Fruit fly (Drosophila melanogaster) whole organism, prepupa: ENCODE measurements around the gene CG11980.
A peak's percentile ranks its signal among the peaks of the same experiment; 100 is the strongest.

Experiments used
- CG10669 ChIP-seq: fragments of 200-800 bp; sonication (Bioruptor generic); optimal IDR thresholded peaks from 3 replicates; lab custom pipeline; 2018; ENCODE audit warnings: missing biosample characterization, mild to moderate bottlenecking, missing genetic modification characterization, moderate library complexity
- CG11294 ChIP-seq: fragments of 200-800 bp; sonication (Bioruptor generic); IDR thresholded peaks from 2 replicates; pipeline ENCODE4 v1.3.6; 2022; ENCODE audit warnings: missing biosample characterization, missing genetic modification characterization
- CG11762 ChIP-seq: fragments of 200-800 bp; sonication (Bioruptor generic); optimal IDR thresholded peaks from 3 replicates; lab custom pipeline; 2016; ENCODE audit warnings: missing biosample characterization, missing genetic modification characterization; ENCODE audit not compliant: insufficient read depth
- CG15336 ChIP-seq: fragments of 200-800 bp; sonication (Bioruptor generic); IDR thresholded peaks from 2 replicates; pipeline ENCODE4 v1.3.6; 2022; ENCODE audit warnings: missing biosample characterization, missing genetic modification characterization
- CG1621 ChIP-seq: fragments of 200-800 bp; sonication (Bioruptor generic); optimal IDR thresholded peaks from 3 replicates; lab custom pipeline; 2018; ENCODE audit warnings: missing biosample characterization, mild to moderate bottlenecking, missing genetic modification characterization
- CG16779 ChIP-seq: fragments of 200-800 bp; sonication (Bioruptor generic); optimal IDR thresholded peaks from 3 replicates; lab custom pipeline; 2017; ENCODE audit warnings: missing biosample characterization, mild to moderate bottlenecking, missing genetic modification characterization
- CG31627 ChIP-seq: fragments of 200-800 bp; sonication (Bioruptor generic); optimal IDR thresholded peaks from 3 replicates; lab custom pipeline; 2016; ENCODE audit warnings: missing biosample characterization, missing genetic modification characterization
- CG32006 ChIP-seq: fragments of 200-800 bp; sonication (Bioruptor generic); optimal IDR thresholded peaks from 3 replicates; lab custom pipeline; 2017; ENCODE audit warnings: missing biosample characterization, mild to moderate bottlenecking, missing genetic modification characterization
- CG34406 ChIP-seq: fragments of 200-800 bp; sonication (Bioruptor generic); optimal IDR thresholded peaks from 3 replicates; lab custom pipeline; 2016; ENCODE audit warnings: missing biosample characterization, missing genetic modification characterization
- CG3919 ChIP-seq: fragments of 200-800 bp; sonication (Bioruptor generic); optimal IDR thresholded peaks from 3 replicates; lab custom pipeline; 2016; ENCODE audit warnings: missing biosample characterization, missing genetic modification characterization
- CG6163 ChIP-seq: fragments of 200-800 bp; sonication (Bioruptor generic); IDR thresholded peaks from 3 replicates; pipeline ENCODE4 v1.3.6; 2022; ENCODE audit warnings: missing biosample characterization, missing genetic modification characterization
- CG6854 ChIP-seq: fragments of 200-800 bp; sonication (Bioruptor generic); optimal IDR thresholded peaks from 2 replicates; lab custom pipeline; 2017; ENCODE audit warnings: missing biosample characterization, mild to moderate bottlenecking, missing genetic modification characterization
- CG7368 ChIP-seq: fragments of 200-800 bp; sonication (Bioruptor generic); optimal IDR thresholded peaks from 3 replicates; lab custom pipeline; 2016; ENCODE audit warnings: missing biosample characterization, missing genetic modification characterization
- CG8119 ChIP-seq: fragments of 200-800 bp; sonication (Bioruptor generic); IDR thresholded peaks from 3 replicates; pipeline ENCODE4 v1.3.6; 2022; ENCODE audit warnings: missing biosample characterization, missing genetic modification characterization
- CG8319 ChIP-seq: fragments of 200-800 bp; sonication (Bioruptor generic); optimal IDR thresholded peaks from 3 replicates; lab custom pipeline; 2016; ENCODE audit warnings: missing biosample characterization, missing genetic modification characterization
- Eip75B ChIP-seq: fragments of 200-800 bp; sonication (Bioruptor generic); optimal IDR thresholded peaks from 3 replicates; lab custom pipeline; 2016; ENCODE audit warnings: missing biosample characterization, missing genetic modification characterization
- Eip78C ChIP-seq: fragments of 200-800 bp; sonication (Bioruptor generic); peaks from one replicate; lab custom pipeline; 2016; ENCODE audit warnings: missing biosample characterization, missing genetic modification characterization
- Ets21C ChIP-seq: fragments of 200-800 bp; sonication (Bioruptor generic); optimal IDR thresholded peaks from 3 replicates; lab custom pipeline; 2016; ENCODE audit warnings: missing biosample characterization, missing genetic modification characterization
- Ets96B ChIP-seq: fragments of 200-800 bp; optimal IDR thresholded peaks from 2 replicates; lab custom pipeline; 2019; ENCODE audit warnings: missing biosample characterization, mild to moderate bottlenecking, missing genetic modification characterization, moderate library complexity
- Gug ChIP-seq: fragments of 200-800 bp; sonication (Bioruptor generic); IDR thresholded peaks from 2 replicates; pipeline ENCODE4 v1.3.6; 2022; ENCODE audit warnings: missing biosample characterization, missing genetic modification characterization
- Hr39 ChIP-seq: fragments of 200-800 bp; sonication (Bioruptor generic); optimal IDR thresholded peaks from 2 replicates; lab custom pipeline; 2016; ENCODE audit warnings: missing biosample characterization, missing genetic modification characterization
- Hr4 ChIP-seq: fragments of 200-800 bp; sonication (Bioruptor generic); optimal IDR thresholded peaks from 3 replicates; lab custom pipeline; 2016; ENCODE audit warnings: missing biosample characterization, missing genetic modification characterization
- Lpt ChIP-seq: fragments of 200-800 bp; sonication (Bioruptor generic); optimal IDR thresholded peaks from 3 replicates; lab custom pipeline; 2016; ENCODE audit warnings: missing biosample characterization, missing genetic modification characterization
- OdsH ChIP-seq: fragments of 200-800 bp; sonication (Bioruptor generic); optimal IDR thresholded peaks from 3 replicates; lab custom pipeline; 2016; ENCODE audit warnings: missing biosample characterization, missing genetic modification characterization
- Smox ChIP-seq: fragments of 200-800 bp; sonication (Bioruptor generic); optimal IDR thresholded peaks from 3 replicates; lab custom pipeline; 2016; ENCODE audit warnings: missing biosample characterization, missing genetic modification characterization
- Sox102F ChIP-seq: fragments of 200-800 bp; sonication (Bioruptor generic); optimal IDR thresholded peaks from 2 replicates; lab custom pipeline; 2016; ENCODE audit warnings: missing biosample characterization, mild to moderate bottlenecking, missing genetic modification characterization
- Sox14 ChIP-seq: fragments of 200-800 bp; sonication (Bioruptor generic); optimal IDR thresholded peaks from 3 replicates; lab custom pipeline; 2016; ENCODE audit warnings: missing biosample characterization, missing genetic modification characterization
- achi ChIP-seq: fragments of 200-800 bp; sonication (Bioruptor generic); optimal IDR thresholded peaks from 3 replicates; lab custom pipeline; 2016; ENCODE audit warnings: missing biosample characterization, missing genetic modification characterization
- acj6 ChIP-seq: fragments of 200-800 bp; sonication (Bioruptor generic); optimal IDR thresholded peaks from 3 replicates; lab custom pipeline; 2016; ENCODE audit warnings: missing biosample characterization, missing genetic modification characterization
- cyc ChIP-seq: fragments of 200-800 bp; sonication (Bioruptor generic); optimal IDR thresholded peaks from 3 replicates; lab custom pipeline; 2016; ENCODE audit warnings: missing biosample characterization, missing genetic modification characterization
- dac ChIP-seq: fragments of 200-800 bp; sonication (Bioruptor generic); optimal IDR thresholded peaks from 2 replicates; lab custom pipeline; 2017; ENCODE audit warnings: missing biosample characterization, mild to moderate bottlenecking, missing genetic modification characterization
- eg ChIP-seq: fragments of 200-800 bp; sonication (Bioruptor generic); IDR thresholded peaks from 3 replicates; pipeline ENCODE4 v1.3.6; 2022; ENCODE audit warnings: missing biosample characterization, missing genetic modification characterization
- esn ChIP-seq: fragments of 200-800 bp; sonication (Bioruptor generic); optimal IDR thresholded peaks from 2 replicates; lab custom pipeline; 2016; ENCODE audit warnings: missing biosample characterization, mild to moderate bottlenecking, missing genetic modification characterization, moderate library complexity
- fd59A ChIP-seq: fragments of 200-800 bp; sonication (Bioruptor generic); optimal IDR thresholded peaks from 2 replicates; lab custom pipeline; 2017; ENCODE audit warnings: missing biosample characterization, mild to moderate bottlenecking, missing genetic modification characterization, missing genetic modification reagents
- fd85E ChIP-seq: fragments of 200-800 bp; sonication (Bioruptor generic); optimal IDR thresholded peaks from 3 replicates; lab custom pipeline; 2016; ENCODE audit warnings: missing biosample characterization, missing genetic modification characterization
- fkh ChIP-seq: fragments of 200-800 bp; sonication (Bioruptor generic); optimal IDR thresholded peaks from 3 replicates; lab custom pipeline; 2017; ENCODE audit warnings: missing biosample characterization, mild to moderate bottlenecking, missing genetic modification characterization, moderate library complexity
- lz ChIP-seq: fragments of 200-800 bp; sonication (Bioruptor generic); optimal IDR thresholded peaks from 3 replicates; lab custom pipeline; 2016; ENCODE audit warnings: missing biosample characterization, missing genetic modification characterization
- net ChIP-seq: fragments of 200-800 bp; sonication (Bioruptor generic); optimal IDR thresholded peaks from 3 replicates; lab custom pipeline; 2016; ENCODE audit warnings: missing biosample characterization, missing genetic modification characterization
- pdm3 ChIP-seq: fragments of 200-800 bp; sonication (Bioruptor generic); optimal IDR thresholded peaks from 3 replicates; lab custom pipeline; 2016; ENCODE audit warnings: missing biosample characterization, missing genetic modification characterization
- salr ChIP-seq, 2 experiments: fragments of 200-800 bp; sonication (Bioruptor generic); optimal IDR thresholded peaks; 3 replicates each; lab custom pipeline; 2016 to 2018; ENCODE audit warnings: missing biosample characterization in 2 of 2, missing genetic modification characterization in 2 of 2, mild to moderate bottlenecking in 1 of 2
- spab ChIP-seq: fragments of 200-800 bp; sonication (Bioruptor generic); optimal IDR thresholded peaks from 2 replicates; lab custom pipeline; 2017; ENCODE audit warnings: missing biosample characterization, mild to moderate bottlenecking, missing genetic modification characterization, missing genetic modification reagents
- ss ChIP-seq, 2 experiments: fragments of 200-800 bp; sonication (Bioruptor generic); optimal IDR thresholded peaks; 2 replicates in 1 of 2; 3 replicates in 1 of 2; lab custom pipeline; 2017 to 2018; ENCODE audit warnings: mild to moderate bottlenecking in 2 of 2, missing biosample characterization in 2 of 2, missing genetic modification characterization in 2 of 2, moderate library complexity in 1 of 2
- svp ChIP-seq: fragments of 200-800 bp; sonication (Bioruptor generic); peaks from one replicate; lab custom pipeline; 2016; ENCODE audit warnings: missing biosample characterization, missing genetic modification characterization
- topi ChIP-seq: fragments of 200-800 bp; sonication (Bioruptor generic); optimal IDR thresholded peaks from 3 replicates; lab custom pipeline; 2016; ENCODE audit warnings: missing biosample characterization, missing genetic modification characterization
- vri ChIP-seq: fragments of 200-800 bp; sonication (Bioruptor generic); optimal IDR thresholded peaks from 3 replicates; lab custom pipeline; 2016; ENCODE audit warnings: missing biosample characterization, mild to moderate bottlenecking, missing genetic modification characterization

Gene CG11980

dm6 chr3R:9033619-9034401 is 30.0 kb downstream of the CG11980 start (continued):
- peak in 1 of 2 experiments; percentile 84 for TF ChIP-seq salr (GFP tag; optimal IDR thresholded peaks at IDR 0.05; lab: Kevin White, UChicago)
- peak; percentile 52 for TF ChIP-seq CG1621 (tag; lab: Kevin White, UChicago)
- TF ChIP-seq Smox (GFP tag; lab: Kevin White, UChicago), result peak; percentile 84
- peak; percentile 70; the same call in 2 of the 3 replicates for TF ChIP-seq CG6163 (GFP tag; lab: Robert Waterston, UW)
- peak; percentile 63 for TF ChIP-seq vri (GFP tag; lab: Kevin White, UChicago)
- peak; percentile 62 for TF ChIP-seq CG31627 (GFP tag; lab: Kevin White, UChicago)
- TF ChIP-seq Sox102F (GFP tag; lab: Kevin White, UChicago), result peak; percentile 83
- peak; percentile 76 for TF ChIP-seq Lpt (GFP tag; lab: Kevin White, UChicago)
- peak; percentile 82 for TF ChIP-seq Sox14 (GFP tag; lab: Kevin White, UChicago)
- peak; percentile 81 for TF ChIP-seq pdm3 (GFP tag; lab: Kevin White, UChicago)
- TF ChIP-seq CG15336 (GFP tag; lab: Robert Waterston, UW), result peak; percentile 83
- peak; percentile 50; the same call in 1 of the 2 replicates for TF ChIP-seq CG11294 (GFP tag; lab: Robert Waterston, UW)
- peak; percentile 50 for TF ChIP-seq CG8319 (GFP tag; lab: Kevin White, UChicago)
- TF ChIP-seq Ets96B (tag; lab: Kevin White, UChicago), result peak; percentile 90
- peak; percentile 88 for TF ChIP-seq topi (GFP tag; lab: Kevin White, UChicago)
- peak; percentile 84 for TF ChIP-seq spab (GFP tag; lab: Kevin White, UChicago)
- peak; percentile 78 for TF ChIP-seq OdsH
- peak; percentile 44 for TF ChIP-seq CG7368
- TF ChIP-seq Hr39 (GFP tag; lab: Kevin White, UChicago), result peak; percentile 56
- peak; percentile 70 for TF ChIP-seq fkh (GFP tag; lab: Kevin White, UChicago)
- TF ChIP-seq fd85E, result no peak
- peak; percentile 77 for TF ChIP-seq Hr4 (GFP tag; lab: Kevin White, UChicago)
- TF ChIP-seq, all 60 proteins: peak for 58

- TF ChIP-seq Sox14 (GFP tag; lab: Kevin White, UChicago) (no peak), CG1621 (tag; lab: Kevin White, UChicago) (no peak), CG10669 (GFP tag; lab: Kevin White, UChicago) (no peak), CG16779 (tag; lab: Kevin White, UChicago) (no peak), Eip78C (GFP tag; lab: Kevin White, UChicago) (peak; percentile 52), svp (peak; percentile 59), CG8119 (GFP tag; lab: Robert Waterston, UW) (no peak), topi (GFP tag; lab: Kevin White, UChicago) (peak; percentile 15), Gug (GFP tag; lab: Robert Waterston, UW) (no peak), fd59A (no peak), OdsH (no peak), CG31627 (GFP tag; lab: Kevin White, UChicago) (peak; percentile 3), esn (peak; percentile 38), Ets21C (GFP tag; lab: Kevin White, UChicago) (no peak), spab (GFP tag; lab: Kevin White, UChicago) (no peak), CG34406 (GFP tag; lab: Kevin White, UChicago) (no peak), cyc (GFP tag; lab: Kevin White, UChicago) (peak; percentile 7), CG7368 (no peak), lz (peak; percentile 21), fkh (GFP tag; lab: Kevin White, UChicago) (no peak), dac (GFP tag; lab: Kevin White, UChicago) (no peak)
These were observed 31.4 kb downstream of the CG11980 start for dm6 chr3R:9035252-9035651.

- TF ChIP-seq CG8119 (GFP tag; lab: Robert Waterston, UW) (no peak), esn (no peak), CG16779 (tag; lab: Kevin White, UChicago) (no peak), Hr39 (GFP tag; lab: Kevin White, UChicago) (no peak), CG11762 (GFP tag; lab: Kevin White, UChicago) (no peak), achi (no peak), ss (GFP tag; optimal IDR thresholded peaks at IDR 0.05; lab: Kevin White, UChicago) (no peak), Lpt (GFP tag; lab: Kevin White, UChicago) (no peak), CG7368 (no peak), net (GFP tag; lab: Kevin White, UChicago) (no peak), Ets96B (tag; lab: Kevin White, UChicago) (no peak), OdsH (no peak), eg (no peak), Gug (GFP tag; lab: Robert Waterston, UW) (no peak), fd85E (no peak), CG32006 (no peak), CG3919 (GFP tag; lab: Kevin White, UChicago) (no peak), Eip75B (GFP tag; lab: Kevin White, UChicago) (no peak), acj6 (GFP tag; lab: Kevin White, UChicago) (no peak), CG6854 (GFP tag; lab: Kevin White, UChicago) (no peak)
- TF ChIP-seq, all 60 proteins: peak for 0
These were observed 34.1 kb downstream of the CG11980 start for dm6 chr3R:9037946-9038345.
